Fruit fly (Drosophila melanogaster): ENCODE measurements around the gene pira.

pira gene

DNA sequence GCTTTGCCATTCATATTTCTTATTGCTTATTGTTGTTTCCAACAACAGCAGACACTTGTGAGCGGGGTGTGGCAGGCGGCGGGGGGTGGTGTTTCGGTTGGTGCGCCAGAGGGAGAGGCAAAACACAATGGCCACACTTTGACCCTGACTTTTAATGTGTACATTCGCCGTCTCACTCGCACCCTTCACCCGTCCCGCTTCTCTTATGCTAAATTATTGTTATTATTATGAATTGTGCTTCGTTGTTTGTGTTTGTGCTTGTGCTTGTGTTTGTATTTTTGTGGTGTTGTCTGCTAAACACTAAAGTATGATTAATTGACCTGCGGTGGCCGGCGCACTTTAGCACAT lies 7.1 kb downstream of the pira start (continued):
- TF ChIP-seq CG30403 (GFP tag; optimal IDR thresholded peaks at IDR 0.05) (no peak), repo (GFP tag; optimal IDR thresholded peaks at IDR 0.05) (no peak), CG18262 (tag; optimal IDR thresholded peaks at IDR 0.05) (no peak), lilli (GFP tag; optimal IDR thresholded peaks at IDR 0.05) (no peak), crp (GFP tag; optimal IDR thresholded peaks at IDR 0.05) (no peak), dpn (GFP tag; optimal IDR thresholded peaks at IDR 0.05) (no peak), ab (GFP tag; optimal IDR thresholded peaks at IDR 0.05) (no peak), Bgb (GFP tag; IDR thresholded peaks at IDR 0.05; ENCODE audit: partially characterized antibody) (peak; percentile 54; the same call in 1 of the 2 replicates), sens-2 (GFP tag; IDR thresholded peaks at IDR 0.05) (no peak), Rx (GFP tag; IDR thresholded peaks at IDR 0.05) (no peak), NK7.1 (GFP tag; optimal IDR thresholded peaks at IDR 0.05) (no peak), az2 (GFP tag; optimal IDR thresholded peaks at IDR 0.05) (no peak), maf-S (GFP tag; optimal IDR thresholded peaks at IDR 0.05) (no peak), sima (GFP tag; optimal IDR thresholded peaks at IDR 0.05) (no peak), CG8359 (GFP tag; optimal IDR thresholded peaks at IDR 0.05; ENCODE audit: borderline replicate concordance) (no peak), BEAF-32 (GFP tag; optimal IDR thresholded peaks at IDR 0.05) (no peak), CG11085 (GFP tag; IDR thresholded peaks at IDR 0.05) (no peak), CG18619 (GFP tag; optimal IDR thresholded peaks at IDR 0.05) (no peak), CG33557 (GFP tag; optimal IDR thresholded peaks at IDR 0.05) (no peak), scrt (GFP tag; optimal IDR thresholded peaks at IDR 0.05) (no peak), btn (GFP tag; optimal IDR thresholded peaks at IDR 0.05) (no peak), CG30020 (tag; optimal IDR thresholded peaks at IDR 0.05) (no peak), abd-A (tag; optimal IDR thresholded peaks at IDR 0.05) (peak; percentile 98), CG8924 (tag; optimal IDR thresholded peaks at IDR 0.05) (no peak), Hr39 (optimal IDR thresholded peaks at IDR 0.05) (no peak), croc (GFP tag; conservative IDR thresholded peaks at IDR 0.05) (no peak), CG8089 (GFP tag; optimal IDR thresholded peaks at IDR 0.05) (no peak), CG33213 (GFP tag; optimal IDR thresholded peaks at IDR 0.05) (no peak), cg (GFP tag; optimal IDR thresholded peaks at IDR 0.05) (peak; percentile 73), psq (GFP tag; optimal IDR thresholded peaks at IDR 0.05) (peak; percentile 46), CG34422 (GFP tag; IDR thresholded peaks at IDR 0.05) (peak; percentile 37; the same call in 1 of the 3 replicates), CG32772 (GFP tag; IDR thresholded peaks at IDR 0.05) (no peak), CG10979 (tag; optimal IDR thresholded peaks at IDR 0.05) (no peak), PHDP (tag; optimal IDR thresholded peaks at IDR 0.05) (no peak), CG10431 (GFP tag; optimal IDR thresholded peaks at IDR 0.05) (no peak), shn (GFP tag; optimal IDR thresholded peaks at IDR 0.05) (no peak), lov (optimal IDR thresholded peaks at IDR 0.05) (no peak), lov (GFP tag; IDR thresholded peaks at IDR 0.05) (0 out of 3 replicates have a peak, but pooled peaks have one; percentile 40), mirr (GFP tag; optimal IDR thresholded peaks at IDR 0.05) (peak; percentile 92), CG17568 (GFP tag; optimal IDR thresholded peaks at IDR 0.05) (no peak), ttk (GFP tag; IDR thresholded peaks at IDR 0.05) (no peak), CG34376 (GFP tag; optimal IDR thresholded peaks at IDR 0.05) (peak; percentile 74), zen (tag; optimal IDR thresholded peaks at IDR 0.05) (no peak), lab (GFP tag; optimal IDR thresholded peaks at IDR 0.05) (no peak), dmrt11E (tag; optimal IDR thresholded peaks at IDR 0.05) (no peak), CG7987 (GFP tag; optimal IDR thresholded peaks at IDR 0.05) (peak; percentile 27), Hey (tag; optimal IDR thresholded peaks at IDR 0.05) (no peak), Oaz (GFP tag; IDR thresholded peaks at IDR 0.05) (no peak), ftz-f1 (GFP tag; optimal IDR thresholded peaks at IDR 0.05) (peak; percentile 99), CG14710 (tag; optimal IDR thresholded peaks at IDR 0.05) (no peak), CG16813 (GFP tag; IDR thresholded peaks at IDR 0.05; ENCODE audit: partially characterized antibody) (no peak), hth (optimal IDR thresholded peaks at IDR 0.05) (no peak)

Measured in whole organism, embryonic.